Worm (Caenorhabditis elegans) whole organism, mixed stage, embryonic: ENCODE measurements around the gene srw-121.

Source experiments
- mls-2 ChIP-seq: sonication (generic microtip); optimal IDR thresholded peaks from 2 replicates; lab custom pipeline; 2016; ENCODE audit warnings: mild to moderate bottlenecking, missing genetic modification characterization, moderate library complexity, missing compliant biosample characterization
- nhr-12 ChIP-seq: fragments of 150-350 bp; optimal IDR thresholded peaks from 2 replicates; lab custom pipeline; 2014; ENCODE audit warnings: missing biosample characterization, missing genetic modification characterization
- snpc-4 ChIP-seq: fragments of 150-350 bp; optimal IDR thresholded peaks from 2 replicates; lab custom pipeline; 2014; ENCODE audit warnings: missing biosample characterization, missing genetic modification characterization
- zip-8 ChIP-seq: fragments of 150-350 bp; optimal IDR thresholded peaks from 2 replicates; lab custom pipeline; 2014; ENCODE audit warnings: missing biosample characterization, missing genetic modification characterization
- ztf-11 ChIP-seq: fragments of 150-350 bp; optimal IDR thresholded peaks from 2 replicates; lab custom pipeline; 2014; ENCODE audit warnings: missing biosample characterization, missing genetic modification characterization

DNA sequence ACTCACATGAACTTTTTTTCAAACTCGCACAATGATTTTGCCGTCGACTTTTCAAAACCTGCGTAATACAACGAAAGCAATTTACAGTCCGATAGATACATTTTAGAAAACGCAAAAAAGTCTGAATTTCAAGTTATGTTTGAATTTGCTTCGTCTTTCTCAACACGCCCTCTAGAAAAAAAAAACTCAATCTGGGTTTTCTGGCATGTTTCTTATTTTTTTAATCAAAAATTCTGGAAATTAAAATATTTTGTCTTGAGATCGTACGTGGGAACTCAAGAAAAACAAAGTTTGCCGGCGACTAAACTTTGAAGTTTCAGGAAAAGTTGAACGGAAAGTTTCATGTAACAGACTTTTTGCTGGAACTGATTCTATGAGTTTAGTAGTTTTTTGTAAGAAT, 2.4 kb upstream of the srw-121 start, which contains the start of gene srw-115:
- TF ChIP-seq snpc-4 (tag; lab: Kevin White, UChicago) (no peak), ztf-11 (tag; lab: Kevin White, UChicago) (no peak), zip-8 (tag; lab: Kevin White, UChicago) (no peak), mls-2 (no peak), nhr-12 (tag; lab: Kevin White, UChicago) (no peak)
